Worm (Caenorhabditis elegans) whole organism, midembryonic: ENCODE measurements around the gene Y48A6C.4.
A peak's percentile ranks its signal among the peaks of the same experiment; 100 is the strongest.

Source experiments
- T22C8.4 ChIP-seq: fragments of 200-800 bp; sonication (Bioruptor generic); IDR thresholded peaks from 2 replicates; pipeline ENCODE4 v1.3.6; 2022; ENCODE audit warnings: missing genetic modification characterization, missing compliant biosample characterization
- flt-1 ChIP-seq: fragments of 200-800 bp; sonication (Bioruptor generic); IDR thresholded peaks from 2 replicates; pipeline ENCODE4 v1.3.6; 2022; ENCODE audit warnings: missing genetic modification characterization, missing compliant biosample characterization
- med-1 ChIP-seq: sonication (generic microtip); optimal IDR thresholded peaks from 2 replicates; lab custom pipeline; 2017; ENCODE audit warnings: missing genetic modification characterization, mild to moderate bottlenecking, missing compliant biosample characterization, antibody characterized with exemption, missing genetic modification reagents; ENCODE audit not compliant: insufficient read depth
- ref-1 ChIP-seq: fragments of 200-800 bp; sonication (Bioruptor generic); conservative IDR thresholded peaks from 2 replicates; pipeline ENCODE4 v1.3.6; 2022; ENCODE audit warnings: missing genetic modification reagents, missing genetic modification characterization, missing compliant biosample characterization
- tab-1 ChIP-seq: fragments of 200-800 bp; sonication (Bioruptor generic); IDR thresholded peaks from 2 replicates; pipeline ENCODE4 v1.3.6; 2022; ENCODE audit warnings: missing genetic modification characterization, missing compliant biosample characterization
- ztf-23 ChIP-seq: fragments of 200-800 bp; sonication (Bioruptor generic); IDR thresholded peaks from 2 replicates; pipeline ENCODE4 v1.3.6; 2022; ENCODE audit warnings: missing genetic modification reagents, missing genetic modification characterization, missing compliant biosample characterization

DNA sequence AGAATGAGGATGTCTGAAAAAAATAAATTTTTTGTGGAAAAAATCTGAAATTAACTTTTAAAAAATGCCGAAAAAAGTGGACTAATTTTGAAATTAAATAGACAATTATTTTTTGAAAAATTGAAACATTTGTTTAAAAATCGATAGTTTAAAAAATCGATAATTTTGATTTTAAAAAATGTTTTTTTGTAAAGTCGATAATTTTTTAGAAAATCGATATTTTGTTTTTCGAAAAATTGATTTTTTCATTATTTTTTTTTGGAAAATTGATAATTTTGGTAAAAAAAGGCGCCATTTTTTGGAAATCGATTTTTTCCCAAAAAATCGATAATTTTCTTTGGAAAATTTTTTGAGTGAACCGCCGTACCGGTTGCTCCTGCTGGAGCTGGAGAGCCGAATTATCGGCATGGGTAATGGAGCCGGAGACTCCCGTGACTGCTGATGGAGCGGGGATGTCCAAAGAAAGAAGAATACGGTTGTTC lies 52.7 kb downstream of the Y48A6C.4 start:
- TF ChIP-seq T22C8.4 (peak; percentile 76), flt-1 (GFP tag; lab: Robert Waterston, UW) (no peak), ref-1 (GFP tag; lab: Robert Waterston, UW) (no peak), ztf-23 (GFP tag; lab: Robert Waterston, UW) (no peak), tab-1 (GFP tag; lab: Robert Waterston, UW) (no peak), med-1 (GFP tag; lab: Kevin White, UChicago) (no peak)
